Fruit fly (Drosophila melanogaster): Measurements from ENCODE around the gene CG43965.

Gene CG43965

DNA sequence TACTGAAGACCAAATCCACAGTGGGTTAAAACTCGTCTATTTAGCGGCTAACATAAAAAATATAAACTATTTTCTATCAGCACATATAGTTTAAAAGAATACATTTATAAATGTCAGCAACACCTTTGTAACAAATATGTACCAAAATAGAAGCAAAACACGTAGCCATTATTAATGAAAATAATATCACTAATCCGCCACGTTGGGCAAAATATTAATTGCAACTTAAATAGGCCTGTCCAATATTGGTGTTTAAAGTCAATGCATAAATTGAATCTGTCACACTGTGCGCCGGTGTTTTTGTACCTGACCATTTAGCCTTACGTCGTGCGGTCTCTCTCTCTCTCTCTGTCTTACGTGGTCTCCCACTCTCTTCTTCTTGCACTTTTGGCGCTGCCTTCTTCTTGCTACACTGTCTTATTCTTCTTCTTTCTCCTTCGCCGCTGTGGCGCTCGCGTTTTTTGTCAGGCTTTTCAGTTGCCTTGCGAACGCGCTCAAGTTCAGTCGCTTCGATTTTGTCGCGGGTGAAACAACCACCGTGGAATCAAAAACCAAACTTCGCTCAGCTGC lies 40.5 kb upstream of the CG43965 start (continued):
- peak; percentile 99 for TF ChIP-seq CG33557 (GFP tag; optimal IDR thresholded peaks at IDR 0.05)
- no peak for TF ChIP-seq usp (GFP tag; optimal IDR thresholded peaks at IDR 0.05)
- TF ChIP-seq CG6272 (GFP tag; IDR thresholded peaks at IDR 0.05), result peak; percentile 96
- TF ChIP-seq CG11456 (GFP tag; IDR thresholded peaks at IDR 0.05), result peak; percentile 98
- peak; percentile 99 for TF ChIP-seq CG18619 (GFP tag; optimal IDR thresholded peaks at IDR 0.05)
- peak; percentile 97 for TF ChIP-seq Atf3 (GFP tag; optimal IDR thresholded peaks at IDR 0.05)
- TF ChIP-seq CG17328 (GFP tag; IDR thresholded peaks at IDR 0.05), result peak; percentile 97
- TF ChIP-seq CG18764 (GFP tag; optimal IDR thresholded peaks at IDR 0.05), result peak; percentile 91
- peak; percentile 87 for TF ChIP-seq D19B (GFP tag; optimal IDR thresholded peaks at IDR 0.05)
- peak; percentile 95 for TF ChIP-seq gsb-n (tag; optimal IDR thresholded peaks at IDR 0.05)
- peak; percentile 91 for TF ChIP-seq nerfin-1 (tag; optimal IDR thresholded peaks at IDR 0.05)
- TF ChIP-seq NK7.1 (GFP tag; optimal IDR thresholded peaks at IDR 0.05), result peak; percentile 91
- TF ChIP-seq H2.0 (GFP tag; IDR thresholded peaks at IDR 0.05), result peak; percentile 97
- peak; percentile 76 for TF ChIP-seq corto (GFP tag; optimal IDR thresholded peaks at IDR 0.05)
- TF ChIP-seq fd96Cb (tag; optimal IDR thresholded peaks at IDR 0.05), result peak; percentile 98
- peak; percentile 90 for TF ChIP-seq CG5180 (GFP tag; optimal IDR thresholded peaks at IDR 0.05)
- TF ChIP-seq h (optimal IDR thresholded peaks at IDR 0.05), result no peak
- peak; percentile 96 for TF ChIP-seq CG32767 (GFP tag; IDR thresholded peaks at IDR 0.05)
- TF ChIP-seq Hr51 (GFP tag; optimal IDR thresholded peaks at IDR 0.05), result peak; percentile 96 to 99
- TF ChIP-seq kah (GFP tag; optimal IDR thresholded peaks at IDR 0.05), result peak; percentile 89
- TF ChIP-seq mirr (GFP tag; optimal IDR thresholded peaks at IDR 0.05), result peak; percentile 85
- peak; percentile 93 for TF ChIP-seq CG12104 (GFP tag; optimal IDR thresholded peaks at IDR 0.05)
- TF ChIP-seq Optix (GFP tag; IDR thresholded peaks at IDR 0.05), result peak; percentile 97
- TF ChIP-seq yki (optimal IDR thresholded peaks at IDR 0.05), result no peak
- peak; percentile 97 for TF ChIP-seq CG4730 (GFP tag; IDR thresholded peaks at IDR 0.05)
- TF ChIP-seq CG6254 (GFP tag; optimal IDR thresholded peaks at IDR 0.05), result peak; percentile 91
- TF ChIP-seq CG16813 (GFP tag; IDR thresholded peaks at IDR 0.05; ENCODE audit: partially characterized antibody), result peak; percentile 59
- peak; percentile 98 for TF ChIP-seq CG18599 (GFP tag; optimal IDR thresholded peaks at IDR 0.05)
- peak; percentile 98 for TF ChIP-seq CG7786 (GFP tag; optimal IDR thresholded peaks at IDR 0.05)
- peak in 1 of 2 experiments; percentile 68 for TF ChIP-seq Hr78 (GFP tag; optimal IDR thresholded peaks at IDR 0.05)
- peak; percentile 97 for TF ChIP-seq B-H1 (GFP tag; IDR thresholded peaks at IDR 0.05)
- peak; percentile 93 for TF ChIP-seq dm (GFP tag; optimal IDR thresholded peaks at IDR 0.05)
- TF ChIP-seq rib (GFP tag; IDR thresholded peaks at IDR 0.05), result peak; percentile 94
- TF ChIP-seq ATbp (GFP tag; optimal IDR thresholded peaks at IDR 0.05), result peak; percentile 97
- TF ChIP-seq Bteb2 (GFP tag; optimal IDR thresholded peaks at IDR 0.05), result peak; percentile 98
- peak; percentile 97 for TF ChIP-seq CG10366 (GFP tag; IDR thresholded peaks at IDR 0.05)
- TF ChIP-seq CG15073 (GFP tag; optimal IDR thresholded peaks at IDR 0.05), result peak; percentile 90
- peak; percentile 98 for TF ChIP-seq seq (GFP tag; IDR thresholded peaks at IDR 0.05)
- TF ChIP-seq vnd (GFP tag; IDR thresholded peaks at IDR 0.05; ENCODE audit: partially characterized antibody), result peak; percentile 75
- TF ChIP-seq grau (tag; optimal IDR thresholded peaks at IDR 0.05), result peak; percentile 98
- peak; percentile 85 for TF ChIP-seq CG13894 (tag; optimal IDR thresholded peaks at IDR 0.05)
- peak; percentile 100 for TF ChIP-seq Oli (tag; optimal IDR thresholded peaks at IDR 0.05)
- peak; percentile 98 for TF ChIP-seq Xbp1 (GFP tag; optimal IDR thresholded peaks at IDR 0.05)
- peak; percentile 98 for TF ChIP-seq CG12391 (tag; optimal IDR thresholded peaks at IDR 0.05)
- TF ChIP-seq CG11560 (tag; IDR thresholded peaks at IDR 0.05), result peak; percentile 92
- TF ChIP-seq Doc2 (GFP tag; IDR thresholded peaks at IDR 0.05), result peak; percentile 91
- TF ChIP-seq esg (GFP tag; conservative IDR thresholded peaks at IDR 0.05), result peak; percentile 99
- TF ChIP-seq sens (GFP tag), result peak; percentile 100
- TF ChIP-seq BtbVII (GFP tag; optimal IDR thresholded peaks at IDR 0.05), result peak; percentile 98
- TF ChIP-seq CG10565 (GFP tag; optimal IDR thresholded peaks at IDR 0.05), result peak; percentile 94
- peak; percentile 94 for TF ChIP-seq Drgx (GFP tag; IDR thresholded peaks at IDR 0.05)
